Fruit fly (Drosophila melanogaster): Measurements from ENCODE around the gene CG31142.
A peak's percentile ranks its signal among the peaks of the same experiment; 100 is the strongest.

CG31142 gene

DNA sequence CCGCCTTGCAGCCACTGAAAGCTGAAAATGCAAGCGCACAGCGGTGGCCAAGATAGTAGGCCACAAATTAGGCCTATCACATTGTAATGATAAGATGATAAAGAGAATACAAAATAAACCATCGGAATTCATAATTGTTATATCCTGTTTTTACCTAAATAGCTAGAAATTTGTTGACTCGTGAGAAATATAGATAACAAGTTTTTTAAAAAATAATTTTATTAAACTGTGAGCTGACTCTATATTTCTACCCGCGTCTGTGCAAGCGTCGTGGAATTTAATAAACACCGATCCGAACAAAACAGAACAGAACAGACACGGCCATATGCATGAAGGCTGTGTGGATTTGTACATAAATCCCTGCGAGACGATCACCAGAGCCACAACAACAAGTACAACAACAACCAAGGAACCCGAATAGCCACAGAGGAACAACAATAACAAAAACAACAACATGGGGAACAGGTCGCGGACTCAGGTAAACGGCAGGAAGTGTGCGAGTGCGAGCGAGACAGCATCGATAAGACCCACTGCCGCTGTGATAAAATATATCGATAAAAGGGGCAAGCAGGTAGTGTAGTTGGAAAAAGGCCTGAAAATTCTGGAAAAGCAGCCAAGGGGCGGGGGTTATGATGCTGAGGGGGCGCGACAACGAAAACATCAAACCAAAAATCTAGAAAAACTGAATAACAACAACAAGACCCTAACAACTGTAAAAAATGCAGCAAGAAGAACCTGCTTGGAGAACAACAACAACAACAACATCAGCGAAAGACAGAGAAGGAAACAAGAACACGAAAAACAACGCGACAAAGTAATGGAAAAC, 42.6 kb upstream of the CG31142 start (continued):
- peak in 1 of 2 experiments; percentile 29 for TF ChIP-seq dl (GFP tag; optimal IDR thresholded peaks at IDR 0.05; ENCODE audit: insufficient read depth in 1 of 2, partially characterized antibody in 2 of 2)
- no peak for TF ChIP-seq Abd-B (GFP tag; optimal IDR thresholded peaks at IDR 0.05)
- TF ChIP-seq HLH106 (tag; optimal IDR thresholded peaks at IDR 0.05), result peak; percentile 93
- TF ChIP-seq Mio (GFP tag; optimal IDR thresholded peaks at IDR 0.05), result no peak
- TF ChIP-seq h (GFP tag; optimal IDR thresholded peaks at IDR 0.05), result peak; percentile 96
- TF ChIP-seq dsf (GFP tag; optimal IDR thresholded peaks at IDR 0.05; ENCODE audit: borderline replicate concordance), result peak; percentile 53
- peak; percentile 94 for TF ChIP-seq ey (GFP tag; optimal IDR thresholded peaks at IDR 0.05)
- peak; percentile 59 for TF ChIP-seq sv (GFP tag; optimal IDR thresholded peaks at IDR 0.05)
- TF ChIP-seq lola (GFP tag; optimal IDR thresholded peaks at IDR 0.05), result no peak
- peak; percentile 81 for TF ChIP-seq brk (GFP tag; optimal IDR thresholded peaks at IDR 0.05)
- peak; percentile 15 for TF ChIP-seq Vsx2 (GFP tag; optimal IDR thresholded peaks at IDR 0.05; ENCODE audit: partially characterized antibody)
- TF ChIP-seq Hnf4 (GFP tag; optimal IDR thresholded peaks at IDR 0.05), result peak; percentile 89
- TF ChIP-seq br (GFP tag; optimal IDR thresholded peaks at IDR 0.05), result peak; percentile 95
- TF ChIP-seq jim (GFP tag; optimal IDR thresholded peaks at IDR 0.05), result no peak

DNA sequence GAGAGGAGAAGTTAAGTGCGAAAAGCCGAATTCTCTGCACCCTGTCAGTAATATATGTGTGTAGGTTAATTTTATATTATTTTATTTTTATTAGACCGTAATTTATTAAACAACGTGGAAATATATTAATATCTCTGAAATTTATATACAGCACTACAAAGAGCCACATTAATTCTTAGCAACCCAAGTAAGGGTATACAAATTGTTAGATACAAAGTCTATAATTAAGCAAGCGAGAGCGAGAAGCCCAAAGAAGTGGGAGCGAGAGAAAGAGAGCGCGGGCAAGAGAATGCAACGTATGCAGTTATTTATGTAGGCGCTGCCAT, 42.0 kb upstream of the CG31142 start:
- no peak for TF ChIP-seq Jra (GFP tag; optimal IDR thresholded peaks at IDR 0.05)
- TF ChIP-seq brk (GFP tag; optimal IDR thresholded peaks at IDR 0.05), result peak; percentile 73
- no peak for TF ChIP-seq usp (GFP tag; optimal IDR thresholded peaks at IDR 0.05)
- TF ChIP-seq Dif (GFP tag; optimal IDR thresholded peaks at IDR 0.05; ENCODE audit: partially characterized antibody), result no peak
- TF ChIP-seq Hnf4 (GFP tag; optimal IDR thresholded peaks at IDR 0.05), result peak; percentile 78
- TF ChIP-seq CG32264 (GFP tag; optimal IDR thresholded peaks at IDR 0.05), result peak; percentile 43
- TF ChIP-seq Vsx2 (GFP tag; optimal IDR thresholded peaks at IDR 0.05; ENCODE audit: partially characterized antibody), result no peak
- no peak for TF ChIP-seq jim (GFP tag; optimal IDR thresholded peaks at IDR 0.05)
- no peak for TF ChIP-seq dsf (GFP tag; optimal IDR thresholded peaks at IDR 0.05; ENCODE audit: borderline replicate concordance)
- no peak for TF ChIP-seq GATAd (GFP tag; optimal IDR thresholded peaks at IDR 0.05)
- peak; percentile 91 for TF ChIP-seq rgr (GFP tag; optimal IDR thresholded peaks at IDR 0.05)
- TF ChIP-seq tai (GFP tag; optimal IDR thresholded peaks at IDR 0.05), result peak; percentile 54
- peak; percentile 77 for TF ChIP-seq ey (GFP tag; optimal IDR thresholded peaks at IDR 0.05)
- peak; percentile 77 for TF ChIP-seq dmrt93B (GFP tag; optimal IDR thresholded peaks at IDR 0.05)
- no peak for TF ChIP-seq Dfd (GFP tag; optimal IDR thresholded peaks at IDR 0.05)
- peak; percentile 87 for TF ChIP-seq sage (GFP tag; optimal IDR thresholded peaks at IDR 0.05)
- TF ChIP-seq Hr83 (GFP tag; optimal IDR thresholded peaks at IDR 0.05; ENCODE audit: poor library complexity, severe bottlenecking), result no peak
- TF ChIP-seq fru (GFP tag; optimal IDR thresholded peaks at IDR 0.05), result peak; percentile 87
- TF ChIP-seq HLH106 (tag; optimal IDR thresholded peaks at IDR 0.05), result peak; percentile 87
- TF ChIP-seq pan (optimal IDR thresholded peaks at IDR 0.05), result no peak
- peak; percentile 52 for TF ChIP-seq woc (GFP tag; optimal IDR thresholded peaks at IDR 0.05)
- TF ChIP-seq sv (GFP tag; optimal IDR thresholded peaks at IDR 0.05), result peak; percentile 78
- TF ChIP-seq Abd-B (GFP tag; optimal IDR thresholded peaks at IDR 0.05), result no peak
- TF ChIP-seq Sp1 (GFP tag; optimal IDR thresholded peaks at IDR 0.05), result peak; percentile 87
- TF ChIP-seq Rel (GFP tag; optimal IDR thresholded peaks at IDR 0.05), result peak; percentile 71
- TF ChIP-seq Rel (tag; optimal IDR thresholded peaks at IDR 0.05), result peak; percentile 29
- TF ChIP-seq h (GFP tag; optimal IDR thresholded peaks at IDR 0.05), result peak; percentile 90
- no peak for TF ChIP-seq Hr78 (GFP tag; optimal IDR thresholded peaks at IDR 0.05)
- TF ChIP-seq OdsH (GFP tag; optimal IDR thresholded peaks at IDR 0.05), result peak; percentile 88
- peak; percentile 89 for TF ChIP-seq psq (GFP tag; optimal IDR thresholded peaks at IDR 0.05)
- TF ChIP-seq br (GFP tag; optimal IDR thresholded peaks at IDR 0.05), result peak; percentile 63
- TF ChIP-seq CrebA (GFP tag; optimal IDR thresholded peaks at IDR 0.05; ENCODE audit: borderline replicate concordance), result peak; percentile 69
- TF ChIP-seq dl (GFP tag; optimal IDR thresholded peaks at IDR 0.05; ENCODE audit: insufficient read depth in 1 of 2, partially characterized antibody in 2 of 2), result no peak
- peak in 1 of 2 experiments; percentile 88 for TF ChIP-seq foxo (GFP tag; optimal IDR thresholded peaks at IDR 0.05)

DNA sequence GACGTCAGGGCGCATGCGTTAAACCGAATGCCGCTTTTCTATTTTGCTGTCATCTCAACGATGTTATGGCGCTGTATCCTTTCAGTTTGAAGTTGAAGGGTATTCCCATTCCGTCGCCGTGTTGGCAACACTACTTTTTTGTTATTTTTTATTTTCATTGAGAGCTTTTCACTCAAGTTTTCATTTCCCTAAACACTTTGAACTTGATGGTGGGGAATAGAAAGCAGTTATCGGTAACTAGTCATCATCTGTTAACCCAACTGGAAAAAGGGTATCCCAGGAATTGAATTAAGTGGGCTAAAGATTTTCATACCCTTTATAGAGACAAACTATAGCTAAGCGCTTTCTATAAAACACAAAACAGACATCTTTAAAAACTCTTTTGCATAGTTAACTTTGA, 41.5 kb upstream of the CG31142 start:
- no peak for TF ChIP-seq Hr78 (GFP tag; optimal IDR thresholded peaks at IDR 0.05)
- TF ChIP-seq dmrt93B (GFP tag; optimal IDR thresholded peaks at IDR 0.05), result no peak
- no peak for TF ChIP-seq Vsx2 (GFP tag; optimal IDR thresholded peaks at IDR 0.05; ENCODE audit: partially characterized antibody)
- no peak for TF ChIP-seq Myc (optimal IDR thresholded peaks at IDR 0.05)
- no peak for TF ChIP-seq Hr83 (GFP tag; optimal IDR thresholded peaks at IDR 0.05; ENCODE audit: poor library complexity, severe bottlenecking)
- TF ChIP-seq CrebA (GFP tag; optimal IDR thresholded peaks at IDR 0.05; ENCODE audit: borderline replicate concordance), result no peak
- no peak for TF ChIP-seq Mio (GFP tag; optimal IDR thresholded peaks at IDR 0.05)
